Worm (Caenorhabditis elegans) whole organism, L2 larva: Measurements from ENCODE around the gene clec-141.

Experiments
- R02D3.7 ChIP-seq: fragments of 150-350 bp; optimal IDR thresholded peaks from 2 replicates; lab custom pipeline; 2014; ENCODE audit warnings: missing biosample characterization, missing genetic modification characterization
- blmp-1 ChIP-seq: sonication (generic microtip); optimal IDR thresholded peaks from 2 replicates; lab custom pipeline; 2017; ENCODE audit warnings: missing genetic modification characterization, mild to moderate bottlenecking, missing compliant biosample characterization, antibody characterized with exemption, moderate library complexity; ENCODE audit not compliant: insufficient read depth
- dmd-4 ChIP-seq: sonication (generic microtip); optimal IDR thresholded peaks from 2 replicates; lab custom pipeline; 2017; ENCODE audit warnings: missing biosample characterization, missing genetic modification characterization
- elt-1 ChIP-seq: fragments of 150-350 bp; optimal IDR thresholded peaks from 2 replicates; lab custom pipeline; 2014; ENCODE audit warnings: missing biosample characterization, missing genetic modification characterization
- fos-1 ChIP-seq: fragments of 150-350 bp; optimal IDR thresholded peaks from 2 replicates; lab custom pipeline; 2014; ENCODE audit warnings: missing biosample characterization, missing genetic modification characterization
- lin-39 ChIP-seq: fragments of 150-350 bp; optimal IDR thresholded peaks from 2 replicates; lab custom pipeline; 2014; ENCODE audit warnings: missing biosample characterization, missing genetic modification reagents, missing genetic modification characterization
- lsy-2 ChIP-seq, 2 experiments: fragments of 150-350 bp in 1 of 2; sonication (generic microtip) in 1 of 2; optimal IDR thresholded peaks; 2 replicates each; lab custom pipeline; 2014 to 2017; ENCODE audit warnings: missing biosample characterization in 2 of 2, missing genetic modification characterization in 2 of 2
- nhr-10 ChIP-seq: sonication (generic microtip); optimal IDR thresholded peaks from 2 replicates; lab custom pipeline; 2017; ENCODE audit warnings: missing biosample characterization, missing genetic modification characterization
- nhr-23 ChIP-seq: fragments of 150-350 bp; optimal IDR thresholded peaks from 2 replicates; lab custom pipeline; 2014; ENCODE audit warnings: missing biosample characterization, missing genetic modification reagents, missing genetic modification characterization
- nhr-25 ChIP-seq: fragments of 150-350 bp; sonication (generic microtip); optimal IDR thresholded peaks from 3 replicates; lab custom pipeline; 2014; ENCODE audit warnings: missing biosample characterization, missing genetic modification characterization
- nhr-77 ChIP-seq: fragments of 150-350 bp; optimal IDR thresholded peaks from 2 replicates; lab custom pipeline; 2014; ENCODE audit warnings: missing biosample characterization, missing genetic modification characterization
- unc-39 ChIP-seq: fragments of 150-350 bp; optimal IDR thresholded peaks from 2 replicates; lab custom pipeline; 2014; ENCODE audit warnings: missing biosample characterization, missing genetic modification characterization
- ztf-11 ChIP-seq: sonication (generic microtip); optimal IDR thresholded peaks from 2 replicates; lab custom pipeline; 2017; ENCODE audit warnings: missing biosample characterization, missing genetic modification characterization

DNA sequence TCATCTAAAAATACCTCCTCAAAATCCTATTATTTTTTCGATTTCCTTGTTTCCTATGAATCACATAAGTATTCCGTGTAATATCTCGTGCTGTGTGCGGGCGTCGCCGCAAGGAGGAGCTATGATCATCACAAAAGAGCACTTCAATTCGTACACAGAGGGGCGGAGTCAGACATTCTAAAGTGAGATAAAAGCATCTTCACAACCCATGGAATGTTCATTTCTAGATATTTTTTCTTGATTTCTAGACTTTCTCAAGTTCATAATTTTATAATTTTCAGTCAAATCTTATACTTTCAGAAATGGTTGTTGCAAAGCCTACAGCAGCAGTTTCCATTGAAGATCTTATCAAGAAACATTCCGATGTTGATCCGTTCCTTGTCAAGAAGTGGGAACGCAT is 39.9 kb upstream of the clec-141 start, which contains the start of gene cex-1:
- TF ChIP-seq fos-1 (tag; lab: Kevin White, UChicago): no peak
- TF ChIP-seq nhr-25 (tag; lab: Kevin White, UChicago): no peak
- TF ChIP-seq lsy-2 (tag; optimal IDR thresholded peaks at IDR 0.05; lab: Kevin White, UChicago): no peak
- TF ChIP-seq nhr-23 (tag; lab: Kevin White, UChicago): no peak
- no peak for TF ChIP-seq blmp-1 (tag; lab: Kevin White, UChicago)
- no peak for TF ChIP-seq ztf-11 (tag; lab: Kevin White, UChicago)
- no peak for TF ChIP-seq nhr-10 (tag; lab: Kevin White, UChicago)
- TF ChIP-seq R02D3.7: no peak
- TF ChIP-seq unc-39 (tag; lab: Kevin White, UChicago): no peak
- no peak for TF ChIP-seq dmd-4 (tag; lab: Kevin White, UChicago)
- TF ChIP-seq elt-1 (tag; lab: Kevin White, UChicago): no peak
- TF ChIP-seq nhr-77 (tag; lab: Kevin White, UChicago): no peak
- no peak for TF ChIP-seq lin-39 (tag; lab: Kevin White, UChicago)
